Fruit fly (Drosophila melanogaster) whole organism, embryonic: ENCODE measurements around the gene Lamtor4.

ENCODE experiments used
- Lhr ChIP-seq: fragments of 200-800 bp; sonication (Bioruptor generic); optimal IDR thresholded peaks from 3 replicates; lab custom pipeline; 2017; ENCODE audit warnings: mild to moderate bottlenecking, missing biosample characterization, missing genetic modification reagents, missing genetic modification characterization
- fu2 ChIP-seq: fragments of 200-800 bp; sonication (Bioruptor generic); optimal IDR thresholded peaks from 2 replicates; lab custom pipeline; 2016; ENCODE audit warnings: missing biosample characterization, missing genetic modification characterization
- vnd ChIP-seq: fragments of 200-800 bp; sonication (Bioruptor generic); IDR thresholded peaks from 3 replicates; pipeline ENCODE4 v1.3.6; 2022; ENCODE audit warnings: missing biosample characterization, missing genetic modification characterization; ENCODE audit not compliant: partially characterized antibody
- zfh1 ChIP-seq: fragments of 200-800 bp; sonication (Bioruptor generic); IDR thresholded peaks from 3 replicates; pipeline ENCODE4 v1.3.6; 2022; ENCODE audit warnings: missing biosample characterization, missing genetic modification characterization

DNA sequence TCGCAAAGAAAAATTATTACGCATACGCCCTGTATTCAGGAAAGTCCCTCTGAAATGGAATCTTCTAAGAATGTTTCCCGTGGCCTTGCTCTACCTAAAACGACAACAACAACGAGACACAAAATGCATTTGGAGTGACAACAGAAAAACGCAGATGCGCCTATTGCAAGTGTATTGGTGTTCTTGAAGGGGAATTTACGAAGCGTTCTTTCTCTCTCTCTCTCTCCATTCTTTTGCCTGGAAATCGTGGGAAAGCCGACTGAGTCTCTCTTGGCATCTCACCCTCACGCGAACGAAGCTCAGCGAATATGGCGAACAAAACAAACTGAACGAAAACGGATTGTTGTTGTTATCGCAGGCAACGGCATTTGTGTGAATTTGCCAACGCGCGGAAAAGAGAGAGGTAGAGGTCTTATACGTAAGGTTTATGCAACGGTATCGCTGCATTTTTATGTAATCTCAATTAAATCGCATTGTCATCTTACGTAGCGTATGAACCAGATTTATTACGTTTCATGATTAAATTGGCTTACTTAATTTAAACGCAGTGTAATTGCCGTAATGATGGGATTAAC is 29.6 kb downstream of the Lamtor4 start:
- TF ChIP-seq zfh1 (no peak), fu2 (GFP tag; lab: Kevin White, UChicago) (no peak), Lhr (GFP tag; lab: Kevin White, UChicago) (no peak), vnd (GFP tag; lab: Robert Waterston, UW) (no peak)
